Worm (Caenorhabditis elegans) whole organism, L4 larva: Measurements from ENCODE around the gene F56D6.9.

Experiments used
- D1046.2 ChIP-seq: fragments of 200-800 bp; sonication (Bioruptor generic); IDR thresholded peaks from 2 replicates; pipeline ENCODE4 v1.3.6; 2022; ENCODE audit warnings: missing genetic modification characterization, missing compliant biosample characterization
- F10B5.3 ChIP-seq: sonication (generic microtip); optimal IDR thresholded peaks from 2 replicates; lab custom pipeline; 2016; ENCODE audit warnings: mild to moderate bottlenecking, missing genetic modification characterization, missing compliant biosample characterization
- F26F4.8 ChIP-seq: fragments of 200-800 bp; sonication (Bioruptor generic); conservative IDR thresholded peaks from 2 replicates; pipeline ENCODE4 v1.3.6; 2022; ENCODE audit warnings: missing genetic modification characterization, missing compliant biosample characterization
- F49E8.2 ChIP-seq: sonication (generic microtip); optimal IDR thresholded peaks from 2 replicates; lab custom pipeline; 2016; ENCODE audit warnings: missing compliant biosample characterization, mild to moderate bottlenecking, missing genetic modification characterization, borderline replicate concordance
- T20F7.1 ChIP-seq: fragments of 200-800 bp; sonication (Bioruptor generic); optimal IDR thresholded peaks from 2 replicates; lab custom pipeline; 2018; ENCODE audit warnings: mild to moderate bottlenecking, missing genetic modification characterization, missing compliant biosample characterization
- T26A8.4 ChIP-seq: fragments of 200-800 bp; sonication (Bioruptor generic); IDR thresholded peaks from 2 replicates; pipeline ENCODE4 v1.3.6; 2022; ENCODE audit warnings: missing genetic modification characterization, missing compliant biosample characterization
- Y105C5A.15 ChIP-seq: fragments of 200-800 bp; sonication (Bioruptor generic); IDR thresholded peaks from 2 replicates; pipeline ENCODE4 v1.3.6; 2022; ENCODE audit warnings: missing genetic modification characterization, missing compliant biosample characterization
- Y75B8A.6 ChIP-seq: fragments of 200-800 bp; sonication (Bioruptor generic); IDR thresholded peaks from 2 replicates; pipeline ENCODE4 v1.3.6; 2022; ENCODE audit warnings: missing genetic modification reagents, missing genetic modification characterization, missing compliant biosample characterization
- ZK337.2 ChIP-seq: fragments of 200-800 bp; sonication (Bioruptor generic); IDR thresholded peaks from 2 replicates; pipeline ENCODE4 v1.3.6; 2022; ENCODE audit warnings: missing genetic modification reagents, missing genetic modification characterization, missing compliant biosample characterization
- aha-1 ChIP-seq: fragments of 150-350 bp; peaks from one replicate; lab custom pipeline; 2014; ENCODE audit warnings: missing biosample characterization, missing genetic modification characterization
- ceh-28 ChIP-seq: fragments of 150-350 bp; optimal IDR thresholded peaks from 2 replicates; lab custom pipeline; 2014; ENCODE audit warnings: missing biosample characterization, missing genetic modification reagents, missing genetic modification characterization
- ceh-82 ChIP-seq: sonication (generic microtip); optimal IDR thresholded peaks from 2 replicates; lab custom pipeline; 2017; ENCODE audit warnings: missing biosample characterization, missing genetic modification characterization
- ces-1 ChIP-seq: fragments of 150-350 bp; sonication (generic microtip); optimal IDR thresholded peaks from 4 replicates; lab custom pipeline; 2014; ENCODE audit warnings: missing biosample characterization, missing genetic modification reagents, missing genetic modification characterization
- ctbp-1 ChIP-seq: fragments of 200-800 bp; sonication (Bioruptor generic); IDR thresholded peaks from 2 replicates; pipeline ENCODE4 v1.3.6; 2022; ENCODE audit warnings: missing genetic modification reagents, missing genetic modification characterization, missing compliant biosample characterization
- daf-8 ChIP-seq: fragments of 200-800 bp; sonication (Bioruptor generic); IDR thresholded peaks from 2 replicates; pipeline ENCODE4 v1.3.6; 2022; ENCODE audit warnings: missing genetic modification characterization, missing compliant biosample characterization
- dmd-8 ChIP-seq: fragments of 200-800 bp; sonication (Bioruptor generic); IDR thresholded peaks from 2 replicates; pipeline ENCODE4 v1.3.6; 2022; ENCODE audit warnings: missing genetic modification characterization, missing compliant biosample characterization
- dpl-1 ChIP-seq: fragments of 150-350 bp; optimal IDR thresholded peaks from 2 replicates; lab custom pipeline; 2014; ENCODE audit warnings: missing biosample characterization, missing genetic modification reagents, missing genetic modification characterization
- duxl-1 ChIP-seq: sonication (generic microtip); optimal IDR thresholded peaks from 2 replicates; lab custom pipeline; 2016; ENCODE audit warnings: mild to moderate bottlenecking, missing genetic modification characterization, moderate library complexity, missing compliant biosample characterization; ENCODE audit not compliant: poor library complexity
- fos-1 ChIP-seq: fragments of 150-350 bp; optimal IDR thresholded peaks from 2 replicates; lab custom pipeline; 2014; ENCODE audit warnings: missing biosample characterization, missing genetic modification characterization
- gei-8 ChIP-seq: fragments of 200-800 bp; sonication (Bioruptor generic); optimal IDR thresholded peaks from 2 replicates; lab custom pipeline; 2018; ENCODE audit warnings: mild to moderate bottlenecking, missing genetic modification characterization, missing compliant biosample characterization
- hif-1 ChIP-seq, 2 experiments: sonication (generic microtip); optimal IDR thresholded peaks; 2 replicates each; lab custom pipeline; 2016 to 2017; ENCODE audit warnings: missing compliant biosample characterization in 2 of 2, missing genetic modification characterization in 2 of 2, missing genetic modification reagents in 2 of 2, missing genotype in 2 of 2, mild to moderate bottlenecking in 1 of 2
- hlh-11 ChIP-seq: fragments of 200-800 bp; sonication (Bioruptor generic); optimal IDR thresholded peaks from 2 replicates; lab custom pipeline; 2018; ENCODE audit warnings: mild to moderate bottlenecking, missing genetic modification characterization, missing compliant biosample characterization
- hlh-30 ChIP-seq: sonication (generic microtip); optimal IDR thresholded peaks from 2 replicates; lab custom pipeline; 2017; ENCODE audit warnings: antibody characterized with exemption, mild to moderate bottlenecking, missing genetic modification characterization, missing compliant biosample characterization; ENCODE audit not compliant: insufficient read depth
- hmg-1.1 ChIP-seq: fragments of 200-800 bp; sonication (Bioruptor generic); IDR thresholded peaks from 2 replicates; pipeline ENCODE4 v1.3.6; 2022; ENCODE audit warnings: missing genetic modification reagents, missing genetic modification characterization, missing compliant biosample characterization
- lin-1 ChIP-seq: fragments of 200-800 bp; sonication (Bioruptor generic); IDR thresholded peaks from 2 replicates; pipeline ENCODE4 v1.3.6; 2022; ENCODE audit warnings: missing genetic modification reagents, missing genetic modification characterization, missing compliant biosample characterization
- lin-15B ChIP-seq: fragments of 150-350 bp; sonication (generic microtip); optimal IDR thresholded peaks from 3 replicates; lab custom pipeline; 2014; ENCODE audit warnings: missing biosample characterization, missing genetic modification characterization
- lin-38 ChIP-seq: fragments of 200-800 bp; sonication (Bioruptor generic); IDR thresholded peaks from 2 replicates; pipeline ENCODE4 v1.3.6; 2022; ENCODE audit warnings: missing genetic modification reagents, missing genetic modification characterization, missing compliant biosample characterization
- lsy-2 ChIP-seq, 2 experiments: fragments of 150-350 bp in 1 of 2; sonication (generic microtip) in 1 of 2; optimal IDR thresholded peaks; 2 replicates each; lab custom pipeline; 2014 to 2017; ENCODE audit warnings: missing biosample characterization in 2 of 2, missing genetic modification characterization in 2 of 2
- mxl-3 ChIP-seq: fragments of 200-800 bp; sonication (Bioruptor generic); optimal IDR thresholded peaks from 2 replicates; lab custom pipeline; 2018; ENCODE audit warnings: mild to moderate bottlenecking, missing genetic modification characterization, missing compliant biosample characterization
- nhr-10 ChIP-seq: fragments of 150-350 bp; optimal IDR thresholded peaks from 2 replicates; lab custom pipeline; 2014; ENCODE audit warnings: missing biosample characterization, missing genetic modification characterization
- nhr-102 ChIP-seq: sonication (generic microtip); optimal IDR thresholded peaks from 2 replicates; lab custom pipeline; 2016; ENCODE audit warnings: mild to moderate bottlenecking, missing genetic modification characterization, moderate library complexity, missing compliant biosample characterization
- nhr-111 ChIP-seq: fragments of 200-800 bp; sonication (Bioruptor generic); optimal IDR thresholded peaks from 2 replicates; lab custom pipeline; 2018; ENCODE audit warnings: mild to moderate bottlenecking, missing genetic modification characterization, missing compliant biosample characterization
- nhr-237 ChIP-seq: sonication (generic microtip); optimal IDR thresholded peaks from 2 replicates; lab custom pipeline; 2017; ENCODE audit warnings: missing biosample characterization, missing genetic modification characterization
- nhr-6 ChIP-seq: fragments of 150-350 bp; optimal IDR thresholded peaks from 2 replicates; lab custom pipeline; 2014; ENCODE audit warnings: missing biosample characterization, missing genetic modification characterization
- nhr-77 ChIP-seq: fragments of 150-350 bp; optimal IDR thresholded peaks from 2 replicates; lab custom pipeline; 2014; ENCODE audit warnings: missing biosample characterization, missing genetic modification characterization
- php-3 ChIP-seq: fragments of 200-800 bp; sonication (Bioruptor generic); IDR thresholded peaks from 2 replicates; pipeline ENCODE4 v1.3.6; 2022; ENCODE audit warnings: missing genetic modification reagents, missing genetic modification characterization, missing compliant biosample characterization
- set-16 ChIP-seq: fragments of 200-800 bp; sonication (Bioruptor generic); IDR thresholded peaks from 2 replicates; pipeline ENCODE4 v1.3.6; 2022; ENCODE audit warnings: missing genetic modification reagents, missing genetic modification characterization, missing compliant biosample characterization
- spr-3 ChIP-seq: fragments of 200-800 bp; sonication (Bioruptor generic); optimal IDR thresholded peaks from 2 replicates; lab custom pipeline; 2018; ENCODE audit warnings: mild to moderate bottlenecking, missing genetic modification characterization, missing compliant biosample characterization
- tra-1 ChIP-seq: fragments of 200-800 bp; sonication (Bioruptor generic); IDR thresholded peaks from 2 replicates; pipeline ENCODE4 v1.3.6; 2022; ENCODE audit warnings: missing genetic modification reagents, missing genetic modification characterization, missing compliant biosample characterization
- unc-39 ChIP-seq: sonication (generic microtip); optimal IDR thresholded peaks from 2 replicates; lab custom pipeline; 2017; ENCODE audit warnings: missing biosample characterization, missing genetic modification characterization
- unc-62 ChIP-seq, 3 experiments: fragments of 150-350 bp in 1 of 3; sonication (generic microtip); optimal IDR thresholded peaks in 2 of 3; peaks in 1 of 3; 1 replicate in 1 of 3; 2 replicates in 2 of 3; lab custom pipeline; 2014 to 2017; ENCODE audit warnings: missing biosample characterization in 3 of 3, missing genetic modification characterization in 3 of 3, missing genetic modification reagents in 3 of 3, missing genotype in 1 of 3
- zag-1 ChIP-seq: fragments of 150-350 bp; optimal IDR thresholded peaks from 2 replicates; lab custom pipeline; 2014; ENCODE audit warnings: missing biosample characterization, missing genetic modification characterization
- zfp-3 ChIP-seq: fragments of 200-800 bp; sonication (Bioruptor generic); conservative IDR thresholded peaks from 2 replicates; pipeline ENCODE4 v1.3.6; 2022; ENCODE audit warnings: missing genetic modification reagents, missing genetic modification characterization, missing compliant biosample characterization
- ztf-11 ChIP-seq: fragments of 150-350 bp; optimal IDR thresholded peaks from 2 replicates; lab custom pipeline; 2014; ENCODE audit warnings: missing biosample characterization, missing genetic modification characterization

The F56D6.9 gene

ce11 chrIV:3867252-3867651 lies 24.9 kb upstream of the F56D6.9 start, which contains the start of gene F37C4.4:
TSS of gene F37C4.4 (plus strand) at chrIV:3867309.
- TF ChIP-seq nhr-111 (no peak), aha-1 (tag; lab: Kevin White, UChicago) (peak; percentile 54), lsy-2 (tag; optimal IDR thresholded peaks at IDR 0.05; lab: Kevin White, UChicago) (no peak), unc-62 (GFP tag; optimal IDR thresholded peaks at IDR 0.05 in 1 of 2; lab: Kevin White, UChicago) (peak in 1 of 2 experiments; percentile 36), unc-62 (tag; optimal IDR thresholded peaks at IDR 0.05; lab: Kevin White, UChicago) (no peak)

ce11 chrIV:3869875-3870274 lies 22.3 kb upstream of the F56D6.9 start:
- TF ChIP-seq T20F7.1 (no peak), nhr-10 (tag; lab: Kevin White, UChicago) (no peak), lin-15B (no peak), ZK337.2 (GFP tag; lab: Robert Waterston, UW) (no peak), D1046.2 (GFP tag; lab: Robert Waterston, UW) (no peak), spr-3 (no peak), ces-1 (GFP tag; lab: Kevin White, UChicago) (no peak), unc-39 (tag; lab: Kevin White, UChicago) (no peak), daf-8 (GFP tag; lab: Robert Waterston, UW) (no peak), ceh-82 (tag; lab: Kevin White, UChicago) (no peak)

- peak; percentile 81 for TF ChIP-seq set-16 (GFP tag; lab: Robert Waterston, UW)
- TF ChIP-seq zfp-3 (GFP tag; lab: Robert Waterston, UW) = 0 out of 2 replicates have a peak, but pooled peaks have one; percentile 12
- TF ChIP-seq lin-1 = no peak
- peak in 1 of 2 experiments; percentile 81 for TF ChIP-seq unc-62 (GFP tag; optimal IDR thresholded peaks at IDR 0.05 in 1 of 2; lab: Kevin White, UChicago)
- TF ChIP-seq unc-62 (tag; optimal IDR thresholded peaks at IDR 0.05; lab: Kevin White, UChicago) = no peak
These were observed 18.9 kb upstream of the F56D6.9 start for ce11 chrIV:3873195-3873594.

- no peak for TF ChIP-seq ceh-28 (tag; lab: Kevin White, UChicago)
- TF ChIP-seq mxl-3 = no peak
- TF ChIP-seq php-3 = no peak
- TF ChIP-seq Y105C5A.15 = no peak
- TF ChIP-seq ctbp-1 (GFP tag; lab: Robert Waterston, UW) = no peak
- TF ChIP-seq hif-1 (tag; optimal IDR thresholded peaks at IDR 0.05; lab: Kevin White, UChicago) = no peak
- TF ChIP-seq gei-8 (GFP tag; lab: Kevin White, UChicago) = no peak
- TF ChIP-seq hlh-11 (tag; lab: Kevin White, UChicago) = no peak
- no peak for TF ChIP-seq F26F4.8
- no peak for TF ChIP-seq nhr-237 (tag; lab: Kevin White, UChicago)
- TF ChIP-seq lin-15B = no peak
- no peak for TF ChIP-seq T26A8.4 (GFP tag; lab: Robert Waterston, UW)
These were observed 18.4 kb upstream of the F56D6.9 start, which contains the start of gene F37C4.5 for ce11 chrIV:3873706-3874105. TSS of gene F37C4.5 (minus strand) at chrIV:3873806.

- TF ChIP-seq ctbp-1 (GFP tag; lab: Robert Waterston, UW) (no peak), hmg-1.1 (GFP tag; lab: Robert Waterston, UW) (0 out of 2 replicates have a peak, but pooled peaks have one; percentile 27), nhr-102 (no peak), dmd-8 (GFP tag; lab: Robert Waterston, UW) (no peak), T20F7.1 (no peak), nhr-77 (tag; lab: Kevin White, UChicago) (peak; percentile 55), hlh-11 (tag; lab: Kevin White, UChicago) (peak; percentile 71), zfp-3 (GFP tag; lab: Robert Waterston, UW) (no peak), F10B5.3 (no peak), hlh-30 (tag; lab: Kevin White, UChicago) (peak; percentile 28), dpl-1 (GFP tag; lab: Kevin White, UChicago) (peak; percentile 34), zag-1 (tag; lab: Kevin White, UChicago) (no peak), unc-62 (GFP tag; optimal IDR thresholded peaks at IDR 0.05 in 1 of 2; lab: Kevin White, UChicago) (no peak), unc-62 (tag; optimal IDR thresholded peaks at IDR 0.05; lab: Kevin White, UChicago) (no peak), Y75B8A.6 (GFP tag; lab: Robert Waterston, UW) (no peak), F49E8.2 (tag; lab: Kevin White, UChicago) (no peak), unc-39 (tag; lab: Kevin White, UChicago) (no peak), lin-38 (no peak; the same call in 1 of the 2 replicates), ztf-11 (tag; lab: Kevin White, UChicago) (no peak), fos-1 (tag; lab: Kevin White, UChicago) (no peak), duxl-1 (tag; lab: Kevin White, UChicago) (no peak), tra-1 (GFP tag; lab: Robert Waterston, UW) (no peak), nhr-6 (tag; lab: Kevin White, UChicago) (peak; percentile 63)
These were observed 17.7 kb upstream of the F56D6.9 start for ce11 chrIV:3874417-3874816.
